Fruit fly (Drosophila melanogaster) whole organism, prepupa: ENCODE measurements around the gene rtp.

ENCODE experiments used
- CG10631 ChIP-seq: fragments of 200-800 bp; sonication (Bioruptor generic); optimal IDR thresholded peaks from 2 replicates; lab custom pipeline; 2016; ENCODE audit warnings: missing biosample characterization, missing genetic modification characterization
- CG10669 ChIP-seq: fragments of 200-800 bp; sonication (Bioruptor generic); optimal IDR thresholded peaks from 3 replicates; lab custom pipeline; 2018; ENCODE audit warnings: missing biosample characterization, mild to moderate bottlenecking, missing genetic modification characterization, moderate library complexity
- CG11294 ChIP-seq: fragments of 200-800 bp; sonication (Bioruptor generic); IDR thresholded peaks from 2 replicates; pipeline ENCODE4 v1.3.6; 2022; ENCODE audit warnings: missing biosample characterization, missing genetic modification characterization
- CG11762 ChIP-seq: fragments of 200-800 bp; sonication (Bioruptor generic); optimal IDR thresholded peaks from 3 replicates; lab custom pipeline; 2016; ENCODE audit warnings: missing biosample characterization, missing genetic modification characterization; ENCODE audit not compliant: insufficient read depth
- CG11902 ChIP-seq: fragments of 200-800 bp; sonication (Bioruptor generic); optimal IDR thresholded peaks from 3 replicates; lab custom pipeline; 2016; ENCODE audit warnings: missing biosample characterization, missing genetic modification characterization
- CG16779 ChIP-seq: fragments of 200-800 bp; sonication (Bioruptor generic); optimal IDR thresholded peaks from 3 replicates; lab custom pipeline; 2017; ENCODE audit warnings: missing biosample characterization, mild to moderate bottlenecking, missing genetic modification characterization
- CG3032 ChIP-seq: fragments of 200-800 bp; optimal IDR thresholded peaks from 2 replicates; lab custom pipeline; 2019; ENCODE audit warnings: missing biosample characterization, mild to moderate bottlenecking, missing genetic modification characterization, moderate library complexity
- CG32006 ChIP-seq: fragments of 200-800 bp; sonication (Bioruptor generic); optimal IDR thresholded peaks from 3 replicates; lab custom pipeline; 2017; ENCODE audit warnings: missing biosample characterization, mild to moderate bottlenecking, missing genetic modification characterization
- CG3919 ChIP-seq: fragments of 200-800 bp; sonication (Bioruptor generic); optimal IDR thresholded peaks from 3 replicates; lab custom pipeline; 2016; ENCODE audit warnings: missing biosample characterization, missing genetic modification characterization
- CG4318 ChIP-seq: fragments of 200-800 bp; sonication (Bioruptor generic); optimal IDR thresholded peaks from 3 replicates; lab custom pipeline; 2017; ENCODE audit warnings: missing biosample characterization, mild to moderate bottlenecking, missing genetic modification characterization
- CG6163 ChIP-seq: fragments of 200-800 bp; sonication (Bioruptor generic); IDR thresholded peaks from 3 replicates; pipeline ENCODE4 v1.3.6; 2022; ENCODE audit warnings: missing biosample characterization, missing genetic modification characterization
- CG7368 ChIP-seq: fragments of 200-800 bp; sonication (Bioruptor generic); optimal IDR thresholded peaks from 3 replicates; lab custom pipeline; 2016; ENCODE audit warnings: missing biosample characterization, missing genetic modification characterization
- CG8119 ChIP-seq: fragments of 200-800 bp; sonication (Bioruptor generic); IDR thresholded peaks from 3 replicates; pipeline ENCODE4 v1.3.6; 2022; ENCODE audit warnings: missing biosample characterization, missing genetic modification characterization
- CG8319 ChIP-seq: fragments of 200-800 bp; sonication (Bioruptor generic); optimal IDR thresholded peaks from 3 replicates; lab custom pipeline; 2016; ENCODE audit warnings: missing biosample characterization, missing genetic modification characterization
- CG9139 ChIP-seq: fragments of 200-800 bp; sonication (Bioruptor generic); optimal IDR thresholded peaks from 3 replicates; lab custom pipeline; 2017; ENCODE audit warnings: missing biosample characterization, mild to moderate bottlenecking, missing genetic modification characterization
- Eip78C ChIP-seq: fragments of 200-800 bp; sonication (Bioruptor generic); peaks from one replicate; lab custom pipeline; 2016; ENCODE audit warnings: missing biosample characterization, missing genetic modification characterization
- Hr39 ChIP-seq: fragments of 200-800 bp; sonication (Bioruptor generic); optimal IDR thresholded peaks from 2 replicates; lab custom pipeline; 2016; ENCODE audit warnings: missing biosample characterization, missing genetic modification characterization
- Hr4 ChIP-seq: fragments of 200-800 bp; sonication (Bioruptor generic); optimal IDR thresholded peaks from 3 replicates; lab custom pipeline; 2016; ENCODE audit warnings: missing biosample characterization, missing genetic modification characterization
- Met ChIP-seq: fragments of 200-800 bp; sonication (Bioruptor generic); optimal IDR thresholded peaks from 3 replicates; lab custom pipeline; 2016; ENCODE audit warnings: missing biosample characterization, missing genetic modification characterization
- Sox102F ChIP-seq: fragments of 200-800 bp; sonication (Bioruptor generic); optimal IDR thresholded peaks from 2 replicates; lab custom pipeline; 2016; ENCODE audit warnings: missing biosample characterization, mild to moderate bottlenecking, missing genetic modification characterization
- Sox15 ChIP-seq: fragments of 200-800 bp; sonication (Bioruptor generic); optimal IDR thresholded peaks from 3 replicates; lab custom pipeline; 2016; ENCODE audit warnings: missing biosample characterization, missing genetic modification characterization
- achi ChIP-seq: fragments of 200-800 bp; sonication (Bioruptor generic); optimal IDR thresholded peaks from 3 replicates; lab custom pipeline; 2016; ENCODE audit warnings: missing biosample characterization, missing genetic modification characterization
- acj6 ChIP-seq: fragments of 200-800 bp; sonication (Bioruptor generic); optimal IDR thresholded peaks from 3 replicates; lab custom pipeline; 2016; ENCODE audit warnings: missing biosample characterization, missing genetic modification characterization
- cyc ChIP-seq: fragments of 200-800 bp; sonication (Bioruptor generic); optimal IDR thresholded peaks from 3 replicates; lab custom pipeline; 2016; ENCODE audit warnings: missing biosample characterization, missing genetic modification characterization
- dac ChIP-seq: fragments of 200-800 bp; sonication (Bioruptor generic); optimal IDR thresholded peaks from 2 replicates; lab custom pipeline; 2017; ENCODE audit warnings: missing biosample characterization, mild to moderate bottlenecking, missing genetic modification characterization
- dsx ChIP-seq: fragments of 200-800 bp; optimal IDR thresholded peaks from 3 replicates; lab custom pipeline; 2019; ENCODE audit warnings: missing biosample characterization, mild to moderate bottlenecking, missing genetic modification characterization, moderate library complexity; ENCODE audit not compliant: poor library complexity, severe bottlenecking
- eg ChIP-seq: fragments of 200-800 bp; sonication (Bioruptor generic); IDR thresholded peaks from 3 replicates; pipeline ENCODE4 v1.3.6; 2022; ENCODE audit warnings: missing biosample characterization, missing genetic modification characterization
- esn ChIP-seq: fragments of 200-800 bp; sonication (Bioruptor generic); optimal IDR thresholded peaks from 2 replicates; lab custom pipeline; 2016; ENCODE audit warnings: missing biosample characterization, mild to moderate bottlenecking, missing genetic modification characterization, moderate library complexity
- fd85E ChIP-seq: fragments of 200-800 bp; sonication (Bioruptor generic); optimal IDR thresholded peaks from 3 replicates; lab custom pipeline; 2016; ENCODE audit warnings: missing biosample characterization, missing genetic modification characterization
- fkh ChIP-seq: fragments of 200-800 bp; sonication (Bioruptor generic); optimal IDR thresholded peaks from 3 replicates; lab custom pipeline; 2017; ENCODE audit warnings: missing biosample characterization, mild to moderate bottlenecking, missing genetic modification characterization, moderate library complexity
- pdm3 ChIP-seq: fragments of 200-800 bp; sonication (Bioruptor generic); optimal IDR thresholded peaks from 3 replicates; lab custom pipeline; 2016; ENCODE audit warnings: missing biosample characterization, missing genetic modification characterization
- salr ChIP-seq, 2 experiments: fragments of 200-800 bp; sonication (Bioruptor generic); optimal IDR thresholded peaks; 3 replicates each; lab custom pipeline; 2016 to 2018; ENCODE audit warnings: missing biosample characterization in 2 of 2, missing genetic modification characterization in 2 of 2, mild to moderate bottlenecking in 1 of 2
- spab ChIP-seq: fragments of 200-800 bp; sonication (Bioruptor generic); optimal IDR thresholded peaks from 2 replicates; lab custom pipeline; 2017; ENCODE audit warnings: missing biosample characterization, mild to moderate bottlenecking, missing genetic modification characterization, missing genetic modification reagents
- ss ChIP-seq, 2 experiments: fragments of 200-800 bp; sonication (Bioruptor generic); optimal IDR thresholded peaks; 2 replicates in 1 of 2; 3 replicates in 1 of 2; lab custom pipeline; 2017 to 2018; ENCODE audit warnings: mild to moderate bottlenecking in 2 of 2, missing biosample characterization in 2 of 2, missing genetic modification characterization in 2 of 2, moderate library complexity in 1 of 2
- svp ChIP-seq: fragments of 200-800 bp; sonication (Bioruptor generic); peaks from one replicate; lab custom pipeline; 2016; ENCODE audit warnings: missing biosample characterization, missing genetic modification characterization
- topi ChIP-seq: fragments of 200-800 bp; sonication (Bioruptor generic); optimal IDR thresholded peaks from 3 replicates; lab custom pipeline; 2016; ENCODE audit warnings: missing biosample characterization, missing genetic modification characterization
- vri ChIP-seq: fragments of 200-800 bp; sonication (Bioruptor generic); optimal IDR thresholded peaks from 3 replicates; lab custom pipeline; 2016; ENCODE audit warnings: missing biosample characterization, mild to moderate bottlenecking, missing genetic modification characterization

rtp gene

DNA sequence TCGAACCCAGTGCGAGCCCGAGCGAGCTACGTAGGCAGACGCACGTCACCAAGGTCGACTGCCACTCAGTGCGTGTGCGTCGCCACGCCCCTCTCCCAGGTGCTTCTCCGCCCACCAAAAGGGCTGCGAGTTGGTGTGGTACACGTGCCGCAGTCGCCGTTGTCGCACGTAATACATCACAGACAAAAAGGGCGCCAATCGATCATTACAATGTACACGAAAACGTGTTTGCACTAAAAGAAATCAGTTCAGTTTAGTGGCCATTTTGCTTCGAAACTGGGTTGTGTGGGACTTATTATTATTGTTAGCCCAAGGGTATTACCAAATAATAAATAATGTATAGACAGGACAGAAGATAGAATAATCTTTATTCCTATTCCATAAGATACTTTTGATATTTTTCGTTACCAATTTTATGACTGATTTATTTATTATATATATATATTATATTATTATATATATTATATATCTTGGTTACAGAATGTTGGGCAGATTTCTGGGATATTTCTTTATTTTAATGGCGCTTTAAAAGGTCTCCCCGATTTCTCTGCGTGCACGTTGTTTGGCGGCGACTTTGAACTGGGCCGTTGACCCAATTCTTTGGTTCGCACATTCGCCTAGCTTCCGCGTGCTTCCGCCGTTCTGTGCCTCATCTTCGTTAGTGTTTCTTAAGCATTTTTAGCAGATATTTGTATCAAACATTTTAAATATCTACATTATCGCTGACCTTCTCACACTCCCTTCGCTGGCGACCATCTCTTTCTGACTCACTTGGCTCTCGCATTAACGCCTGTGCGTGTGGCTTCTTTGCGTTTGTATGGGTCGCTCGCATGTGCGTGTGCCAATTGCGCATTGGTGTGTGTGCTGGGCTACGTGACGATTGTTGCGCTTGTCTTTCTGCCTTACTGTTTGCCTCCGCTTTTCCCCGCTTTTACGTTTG, 26.5 kb upstream of the rtp start (continued):
- TF ChIP-seq salr (GFP tag; optimal IDR thresholded peaks at IDR 0.05; lab: Kevin White, UChicago) (peak in 1 of 2 experiments; percentile 13), achi (GFP tag; lab: Kevin White, UChicago) (peak; percentile 79), acj6 (peak; percentile 14), CG3919 (GFP tag; lab: Kevin White, UChicago) (peak; percentile 61), fkh (GFP tag; lab: Kevin White, UChicago) (peak; percentile 53), spab (GFP tag; lab: Kevin White, UChicago) (peak; percentile 54), Hr4 (GFP tag; lab: Kevin White, UChicago) (peak; percentile 46), Hr39 (GFP tag; lab: Kevin White, UChicago) (peak; percentile 4), CG16779 (tag; lab: Kevin White, UChicago) (no peak), CG4318 (GFP tag; lab: Kevin White, UChicago) (peak; percentile 25), CG8119 (GFP tag; lab: Robert Waterston, UW) (peak; percentile 70; the same call in 2 of the 3 replicates), esn (GFP tag; lab: Kevin White, UChicago) (peak; percentile 46), eg (no peak; the same call in 2 of the 3 replicates), dac (no peak), CG11294 (GFP tag; lab: Robert Waterston, UW) (no peak; the same call in 1 of the 2 replicates), Sox15 (GFP tag; lab: Kevin White, UChicago) (peak; percentile 35), CG8319 (peak; percentile 33), CG11902 (GFP tag; lab: Kevin White, UChicago) (peak; percentile 11), Met (no peak), CG11762 (GFP tag; lab: Kevin White, UChicago) (peak; percentile 37), CG7368 (GFP tag; lab: Kevin White, UChicago) (peak; percentile 27), Sox102F (GFP tag; lab: Kevin White, UChicago) (peak; percentile 15), CG3032 (peak; percentile 81), CG32006 (peak; percentile 83)

DNA sequence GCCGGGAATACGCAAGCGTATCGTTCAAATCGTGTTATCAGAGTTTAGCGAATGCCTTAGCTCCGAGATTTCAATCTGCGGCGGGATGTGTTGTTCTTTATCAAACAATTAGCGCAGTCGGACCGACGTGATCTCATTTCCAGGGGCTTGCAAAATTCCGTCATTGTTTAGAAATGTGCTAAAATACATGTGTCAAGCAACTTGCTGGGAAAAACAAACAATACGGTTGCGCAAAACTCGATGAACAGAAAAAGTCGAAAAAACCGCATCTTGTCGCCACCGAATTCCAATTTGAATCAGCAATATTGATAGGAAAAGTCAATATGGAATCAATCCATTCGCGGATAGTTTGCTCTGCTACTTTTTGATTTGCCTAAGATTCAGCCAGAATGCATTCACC, 25.5 kb upstream of the rtp start, which contains the start of gene Tim17a2:
Gene Tim17a2 (minus strand): TSS at position 101 of the 400 bp plus-strand sequence.
- TF ChIP-seq Eip78C (GFP tag; lab: Kevin White, UChicago) (no peak), CG6163 (GFP tag; lab: Robert Waterston, UW) (no peak), CG11902 (GFP tag; lab: Kevin White, UChicago) (no peak)

DNA sequence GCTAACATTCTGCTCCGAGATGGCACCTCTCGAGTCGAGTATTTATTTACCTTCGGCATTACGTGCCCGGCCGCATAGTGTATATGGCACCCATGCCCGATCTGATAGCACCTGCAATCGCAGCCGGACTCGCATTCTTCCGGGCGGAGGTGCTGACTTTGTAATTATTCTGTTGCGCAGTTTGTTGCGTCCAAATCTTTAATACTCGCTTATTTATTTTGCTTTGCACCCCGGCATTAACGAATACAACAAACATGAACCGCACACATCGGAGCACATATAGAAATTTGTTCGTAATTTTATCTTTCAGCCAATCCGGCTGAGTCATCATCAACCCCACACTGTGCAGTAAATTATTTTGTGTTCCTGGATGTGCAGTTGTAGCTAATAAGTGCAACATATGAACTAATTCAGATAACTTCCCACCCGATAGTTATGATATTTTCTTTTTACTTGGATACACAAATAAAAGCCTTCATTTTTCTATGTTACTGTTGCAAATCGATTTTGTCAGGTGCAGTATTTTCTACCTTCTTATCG, 25.0 kb upstream of the rtp start:
- TF ChIP-seq pdm3 (GFP tag; lab: Kevin White, UChicago), result no peak
- TF ChIP-seq dsx (GFP tag; lab: Kevin White, UChicago), result no peak
- TF ChIP-seq svp (GFP tag; lab: Kevin White, UChicago), result peak; percentile 45
- TF ChIP-seq CG10669 (GFP tag; lab: Kevin White, UChicago), result no peak
- TF ChIP-seq CG9139 (GFP tag; lab: Kevin White, UChicago), result no peak
- TF ChIP-seq fkh (GFP tag; lab: Kevin White, UChicago), result peak; percentile 8
- TF ChIP-seq vri, result peak; percentile 64
- no peak for TF ChIP-seq acj6
- no peak for TF ChIP-seq cyc (GFP tag; lab: Kevin White, UChicago)
- no peak for TF ChIP-seq CG32006
- TF ChIP-seq ss (GFP tag; optimal IDR thresholded peaks at IDR 0.05; lab: Kevin White, UChicago), result no peak
- TF ChIP-seq Eip78C (GFP tag; lab: Kevin White, UChicago), result peak; percentile 30
- TF ChIP-seq achi (GFP tag; lab: Kevin White, UChicago), result no peak
- TF ChIP-seq Hr39 (GFP tag; lab: Kevin White, UChicago), result no peak
- no peak for TF ChIP-seq fd85E (GFP tag; lab: Kevin White, UChicago)
- TF ChIP-seq topi (GFP tag; lab: Kevin White, UChicago), result no peak
- TF ChIP-seq CG6163 (GFP tag; lab: Robert Waterston, UW), result no peak
- TF ChIP-seq CG10631, result no peak
